Fruit fly (Drosophila melanogaster): Measurements from ENCODE around the gene Uch-L5.

Gene Uch-L5

dm6 chr3L:9447239-9447777 lies 29.5 kb downstream of the Uch-L5 start (continued):
- TF ChIP-seq CG11456 (GFP tag; IDR thresholded peaks at IDR 0.05) = no peak
- no peak for TF ChIP-seq lmd (GFP tag; IDR thresholded peaks at IDR 0.05)
- peak; percentile 19 for TF ChIP-seq CG2678 (tag; optimal IDR thresholded peaks at IDR 0.05)
- TF ChIP-seq Max (GFP tag; optimal IDR thresholded peaks at IDR 0.05) = no peak
- TF ChIP-seq chinmo (GFP tag; IDR thresholded peaks at IDR 0.05; ENCODE audit: partially characterized antibody) = peak; percentile 78; the same call in 2 of the 4 replicates
- 0 out of 2 replicates have a peak, but pooled peaks have one; percentile 11 for TF ChIP-seq CG9932 (GFP tag; IDR thresholded peaks at IDR 0.05)
- TF ChIP-seq otp (GFP tag; IDR thresholded peaks at IDR 0.05) = peak; percentile 16; the same call in 1 of the 3 replicates
- TF ChIP-seq Side (GFP tag; optimal IDR thresholded peaks at IDR 0.05) = no peak
- TF ChIP-seq Fer3 (tag; optimal IDR thresholded peaks at IDR 0.05) = peak; percentile 12
- no peak for TF ChIP-seq pb (GFP tag; optimal IDR thresholded peaks at IDR 0.05)
- TF ChIP-seq slp2 (GFP tag; optimal IDR thresholded peaks at IDR 0.05) = no peak
- TF ChIP-seq Dbx (GFP tag; IDR thresholded peaks at IDR 0.05) = no peak
- TF ChIP-seq CG8290 (GFP tag; optimal IDR thresholded peaks at IDR 0.05) = no peak
- TF ChIP-seq CG8290 (tag; optimal IDR thresholded peaks at IDR 0.05) = peak in 1 of 2 experiments; percentile 20
- TF ChIP-seq cwo (GFP tag; optimal IDR thresholded peaks at IDR 0.05) = peak; percentile 22
- TF ChIP-seq CG1832 (GFP tag; optimal IDR thresholded peaks at IDR 0.05) = no peak
- TF ChIP-seq cad (GFP tag; optimal IDR thresholded peaks at IDR 0.05) = peak; percentile 23
- TF ChIP-seq CG15696 (tag; optimal IDR thresholded peaks at IDR 0.05) = no peak
- no peak for TF ChIP-seq CG8089 (GFP tag; optimal IDR thresholded peaks at IDR 0.05)
- TF ChIP-seq HLH54F (GFP tag; optimal IDR thresholded peaks at IDR 0.05) = no peak
- TF ChIP-seq corto (GFP tag; optimal IDR thresholded peaks at IDR 0.05) = peak; percentile 2
- no peak for TF ChIP-seq CG7556 (GFP tag; optimal IDR thresholded peaks at IDR 0.05)
- TF ChIP-seq h (optimal IDR thresholded peaks at IDR 0.05) = no peak
- no peak for TF ChIP-seq CG15514 (GFP tag; optimal IDR thresholded peaks at IDR 0.05)
- TF ChIP-seq rib (GFP tag; IDR thresholded peaks at IDR 0.05) = peak; percentile 23; the same call in 1 of the 2 replicates
- no peak for TF ChIP-seq CG12155 (GFP tag; optimal IDR thresholded peaks at IDR 0.05)
- TF ChIP-seq CG12104 (GFP tag; optimal IDR thresholded peaks at IDR 0.05) = no peak
- no peak for TF ChIP-seq tna (GFP tag; IDR thresholded peaks at IDR 0.05; ENCODE audit: partially characterized antibody)
- TF ChIP-seq inv (GFP tag; IDR thresholded peaks at IDR 0.05; ENCODE audit: partially characterized antibody) = no peak
- TF ChIP-seq CG32767 (GFP tag; IDR thresholded peaks at IDR 0.05) = 0 out of 2 replicates have a peak, but pooled peaks have one; percentile 7
- no peak for TF ChIP-seq CG17328 (GFP tag; IDR thresholded peaks at IDR 0.05)
- TF ChIP-seq Lpt (GFP tag; optimal IDR thresholded peaks at IDR 0.05) = no peak
- peak; percentile 21 for TF ChIP-seq HHEX (GFP tag; optimal IDR thresholded peaks at IDR 0.05)
- TF ChIP-seq Adf1 (GFP tag; IDR thresholded peaks at IDR 0.05) = no peak
- TF ChIP-seq CG13424 (tag; optimal IDR thresholded peaks at IDR 0.05) = no peak
- TF ChIP-seq CG18764 (GFP tag; optimal IDR thresholded peaks at IDR 0.05) = no peak
- peak; percentile 23 for TF ChIP-seq Fer1 (GFP tag; optimal IDR thresholded peaks at IDR 0.05)
- peak; percentile 12; the same call in 1 of the 2 replicates for TF ChIP-seq CG32532 (GFP tag; IDR thresholded peaks at IDR 0.05)
- TF ChIP-seq Lim3 (GFP tag; IDR thresholded peaks at IDR 0.05) = no peak
- TF ChIP-seq Bgb (GFP tag; IDR thresholded peaks at IDR 0.05; ENCODE audit: partially characterized antibody) = peak; percentile 10; the same call in 1 of the 2 replicates
- peak; percentile 92 for TF ChIP-seq kay (GFP tag; optimal IDR thresholded peaks at IDR 0.05)
- TF ChIP-seq vvl (GFP tag; IDR thresholded peaks at IDR 0.05) = peak; percentile 55; the same call in 1 of the 2 replicates
- no peak for TF ChIP-seq klu (GFP tag; IDR thresholded peaks at IDR 0.05)
- TF ChIP-seq CG2199 (GFP tag; IDR thresholded peaks at IDR 0.05) = 0 out of 3 replicates have a peak, but pooled peaks have one; percentile 8
- no peak for TF ChIP-seq toy (GFP tag; IDR thresholded peaks at IDR 0.05)
- TF ChIP-seq CG11093 (GFP tag; IDR thresholded peaks at IDR 0.05) = no peak
- no peak for TF ChIP-seq lbe (GFP tag; optimal IDR thresholded peaks at IDR 0.05)
- peak; percentile 62; the same call in 2 of the 3 replicates for TF ChIP-seq Aef1 (GFP tag; IDR thresholded peaks at IDR 0.05)
- TF ChIP-seq MBD-R2 (GFP tag; IDR thresholded peaks at IDR 0.05) = peak; percentile 7; the same call in 1 of the 2 replicates
- TF ChIP-seq repo (GFP tag; optimal IDR thresholded peaks at IDR 0.05) = no peak
- no peak for TF ChIP-seq Ada2b (GFP tag; IDR thresholded peaks at IDR 0.05)
- peak; percentile 4 for TF ChIP-seq YL-1 (GFP tag; optimal IDR thresholded peaks at IDR 0.05)
